Worm (Caenorhabditis elegans) whole organism, L3 larva: Measurements from ENCODE around the gene Y47D7A.13.

ENCODE experiments used
- aly-2 ChIP-seq: fragments of 150-350 bp; optimal IDR thresholded peaks from 2 replicates; lab custom pipeline; 2014; ENCODE audit warnings: missing biosample characterization, missing genetic modification characterization
- ama-1 ChIP-seq: fragments of 150-350 bp; optimal IDR thresholded peaks from 2 replicates; lab custom pipeline; 2018
- ceh-16 ChIP-seq: sonication (generic microtip); optimal IDR thresholded peaks from 2 replicates; lab custom pipeline; 2017; ENCODE audit warnings: missing biosample characterization, missing genetic modification characterization
- egl-27 ChIP-seq: sonication (generic microtip); optimal IDR thresholded peaks from 4 replicates; lab custom pipeline; 2017; ENCODE audit warnings: missing biosample characterization, missing genetic modification reagents, missing genetic modification characterization
- elt-3 ChIP-seq, 3 experiments: fragments of 150-350 bp in 1 of 3; sonication (generic microtip) in 2 of 3; optimal IDR thresholded peaks; 2 replicates in 2 of 3; 4 replicates in 1 of 3; lab custom pipeline; 2014 to 2017; ENCODE audit warnings: missing biosample characterization in 3 of 3, missing genetic modification characterization in 3 of 3
- lin-15B ChIP-seq: fragments of 150-350 bp; optimal IDR thresholded peaks from 2 replicates; lab custom pipeline; 2014; ENCODE audit warnings: missing biosample characterization, missing genetic modification characterization
- lin-39 ChIP-seq: fragments of 150-350 bp; optimal IDR thresholded peaks from 2 replicates; lab custom pipeline; 2018; ENCODE audit warnings: missing biosample characterization, missing genetic modification reagents, missing genetic modification characterization
- nhr-11 ChIP-seq: fragments of 150-350 bp; optimal IDR thresholded peaks from 2 replicates; lab custom pipeline; 2014; ENCODE audit warnings: missing biosample characterization, missing genetic modification characterization
- nhr-76 ChIP-seq: fragments of 150-350 bp; sonication (generic microtip); optimal IDR thresholded peaks from 5 replicates; lab custom pipeline; 2014; ENCODE audit warnings: missing biosample characterization, missing genetic modification characterization
- nhr-77 ChIP-seq: fragments of 150-350 bp; optimal IDR thresholded peaks from 2 replicates; lab custom pipeline; 2014; ENCODE audit warnings: missing biosample characterization, missing genetic modification characterization
- pha-4 ChIP-seq: fragments of 150-350 bp; optimal IDR thresholded peaks from 2 replicates; lab custom pipeline; 2014; ENCODE audit warnings: missing biosample characterization, missing genetic modification reagents, missing genetic modification characterization

ce11 chrV:4416710-4417109, 19.0 kb downstream of the Y47D7A.13 start, which contains the start of gene Y47D7A.18:
- TF ChIP-seq egl-27 (tag; lab: Kevin White, UChicago), result no peak
- TF ChIP-seq lin-39, result no peak
- TF ChIP-seq ceh-16 (tag; lab: Kevin White, UChicago), result no peak
- no peak for TF ChIP-seq lin-15B (tag; lab: Kevin White, UChicago)
- TF ChIP-seq aly-2 (tag; lab: Kevin White, UChicago), result no peak
- TF ChIP-seq elt-3 (tag; optimal IDR thresholded peaks at IDR 0.05; lab: Kevin White, UChicago), result no peak
- no peak for TF ChIP-seq nhr-77 (tag; lab: Kevin White, UChicago)
- no peak for TF ChIP-seq nhr-11
- TF ChIP-seq ama-1 (lab: Kevin White, UChicago), result no peak
- TF ChIP-seq pha-4 (tag; lab: Kevin White, UChicago), result no peak
- no peak for TF ChIP-seq nhr-76 (tag; lab: Kevin White, UChicago)
